Worm (Caenorhabditis elegans): ENCODE measurements around the gene F20D6.15.

DNA sequence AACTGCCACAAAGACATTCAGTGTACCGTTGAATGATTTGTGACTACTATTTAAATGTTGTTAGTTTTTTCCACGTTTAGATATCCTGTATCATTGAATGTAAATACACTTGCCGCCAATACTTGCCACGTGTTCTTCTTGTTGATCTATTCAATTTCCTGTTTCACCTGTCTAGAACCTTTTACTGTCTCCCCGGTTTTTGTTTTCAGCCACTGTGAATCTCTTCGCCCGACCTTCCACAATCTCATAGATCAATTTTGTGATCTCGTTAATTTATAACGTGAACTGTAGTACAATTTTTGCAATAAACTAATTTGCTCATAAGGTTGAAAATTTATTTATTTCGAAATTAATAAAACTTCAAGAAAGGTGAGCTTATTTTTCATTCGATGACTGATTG is 42.9 kb downstream of the F20D6.15 start, which contains the start of gene D1014.13:
- TF ChIP-seq aly-1 (tag; optimal IDR thresholded peaks at IDR 0.05), result no peak
- no peak for TF ChIP-seq flt-1 (GFP tag; IDR thresholded peaks at IDR 0.05)
- TF ChIP-seq ama-1 (optimal IDR thresholded peaks at IDR 0.05), result no peak
- TF ChIP-seq tbx-37 (GFP tag; conservative IDR thresholded peaks at IDR 0.05), result no peak
- no peak for TF ChIP-seq hmbx-1 (tag; optimal IDR thresholded peaks at IDR 0.05)
- TF ChIP-seq hnd-1 (tag; optimal IDR thresholded peaks at IDR 0.05), result no peak
- TF ChIP-seq B0310.2 (tag; optimal IDR thresholded peaks at IDR 0.05), result no peak
- no peak for TF ChIP-seq sea-1 (GFP tag; conservative IDR thresholded peaks at IDR 0.05)
- no peak for TF ChIP-seq F13C5.2 (tag; optimal IDR thresholded peaks at IDR 0.05)
- no peak for TF ChIP-seq hmg-4 (GFP tag; optimal IDR thresholded peaks at IDR 0.05)

Data from whole organism, early embryonic.